Worm (Caenorhabditis elegans) whole organism, dauer: ENCODE measurements around the gene clec-165.

Experiments used
- unc-62 ChIP-seq: sonication (generic microtip); optimal IDR thresholded peaks from 2 replicates; lab custom pipeline; 2017; ENCODE audit warnings: missing biosample characterization, missing genetic modification reagents, missing genetic modification characterization

clec-165 gene

DNA sequence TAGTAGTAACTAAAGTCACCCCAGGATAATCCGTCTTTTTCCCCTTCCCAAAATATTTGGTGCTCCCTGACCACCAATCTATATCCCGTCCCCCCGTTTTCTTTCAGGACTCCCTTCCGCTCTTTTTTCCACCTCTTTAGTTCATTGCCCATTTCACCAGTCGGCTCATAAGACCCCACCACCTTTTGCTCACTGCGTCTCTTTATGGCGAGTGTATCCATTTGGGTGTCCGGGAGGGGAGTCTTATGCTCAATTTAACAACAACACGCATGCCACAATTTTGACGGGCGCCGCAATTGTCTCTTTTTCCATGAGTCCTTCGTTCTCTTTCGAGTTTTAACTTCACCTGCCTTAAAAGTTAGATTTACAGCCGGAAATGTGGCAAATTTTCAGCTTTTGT lies 33.5 kb downstream of the clec-165 start:
- TF ChIP-seq unc-62 (GFP tag; lab: Kevin White, UChicago), result no peak

DNA sequence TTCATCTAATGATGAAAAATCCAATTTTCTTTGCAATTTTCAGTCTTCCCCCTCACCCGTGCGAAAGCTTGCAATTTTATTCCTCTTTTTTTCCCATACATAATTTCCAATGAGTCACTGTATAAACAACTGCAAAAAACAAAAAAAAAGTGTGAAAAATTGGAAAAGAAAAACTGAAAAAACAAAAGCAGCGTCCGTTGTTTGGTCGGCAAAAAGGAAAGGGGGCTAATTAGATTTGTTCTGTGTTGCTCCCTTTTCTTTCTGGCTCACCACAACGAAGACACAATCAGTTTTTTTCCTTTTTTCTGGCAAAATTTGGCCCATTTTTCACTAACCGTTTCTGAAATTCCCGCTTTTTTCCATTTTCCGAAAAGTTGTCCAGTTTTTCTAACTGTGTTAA lies 34.3 kb downstream of the clec-165 start:
- no peak for TF ChIP-seq unc-62 (GFP tag; lab: Kevin White, UChicago)

- TF ChIP-seq unc-62 (GFP tag; lab: Kevin White, UChicago), result no peak
Measured at ce11 chrIV:1211902-1212301, 34.8 kb downstream of the clec-165 start.

DNA sequence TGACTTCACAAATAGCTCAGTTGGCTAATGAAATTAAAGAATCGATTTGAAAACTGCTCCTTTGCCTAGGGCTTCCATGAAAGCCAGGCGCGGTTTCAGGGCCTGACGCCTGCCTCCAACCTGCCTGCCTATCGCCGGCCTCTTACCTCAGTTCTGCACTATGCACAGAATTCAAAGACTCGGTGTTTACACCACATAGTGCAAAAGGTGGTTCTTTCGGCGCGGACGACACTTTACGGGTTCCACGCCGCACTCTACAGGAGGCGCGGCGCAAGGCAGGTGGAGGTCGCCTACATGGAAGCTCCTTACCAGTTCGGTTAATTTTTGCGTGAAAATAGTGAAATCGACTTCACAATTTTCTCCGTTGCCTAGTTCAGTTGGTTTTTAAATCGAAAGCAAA lies 36.9 kb downstream of the clec-165 start:
- no peak for TF ChIP-seq unc-62 (GFP tag; lab: Kevin White, UChicago)

DNA sequence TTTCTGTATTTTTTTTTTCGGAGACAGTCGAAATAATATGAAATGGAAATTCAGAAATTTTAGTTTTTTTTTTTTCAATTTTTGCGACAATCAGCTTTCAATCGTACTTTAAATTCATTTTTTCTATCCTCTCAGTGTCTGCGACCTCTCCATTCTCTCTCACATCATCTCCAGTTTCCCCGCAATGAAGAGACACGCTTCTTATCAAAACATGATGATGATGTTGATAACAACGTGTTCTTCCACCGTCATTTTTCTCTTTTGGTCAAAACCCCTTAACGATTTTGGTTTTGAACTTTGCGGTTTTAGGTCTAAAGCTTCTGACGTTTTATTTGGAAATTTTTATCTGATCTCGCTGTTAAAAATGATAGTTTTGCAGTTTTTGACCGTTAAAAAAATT lies 37.4 kb downstream of the clec-165 start:
- TF ChIP-seq unc-62 (GFP tag; lab: Kevin White, UChicago), result no peak

DNA sequence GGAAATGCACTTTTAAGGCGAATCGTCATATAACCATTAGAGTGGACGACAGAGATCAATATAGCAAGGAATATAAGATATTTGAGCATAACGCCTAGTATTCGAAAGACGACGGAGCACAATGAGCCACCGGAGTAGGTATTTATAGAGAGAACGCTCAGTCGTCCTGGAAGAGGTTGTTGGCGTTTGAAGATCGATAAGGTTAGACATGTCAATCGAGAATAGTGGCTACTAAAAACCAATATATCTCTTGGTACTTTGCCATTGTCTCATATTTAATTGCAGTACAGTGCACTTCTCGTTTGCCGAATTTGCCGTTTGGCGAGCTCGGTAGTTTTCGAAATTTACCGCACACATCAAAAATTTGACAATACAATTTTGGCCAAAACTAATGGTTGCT lies 38.7 kb downstream of the clec-165 start, which contains the start of gene dsl-1:
TSS of gene dsl-1 (minus strand) at position 101 of the 400 bp plus-strand sequence.
- TF ChIP-seq unc-62 (GFP tag; lab: Kevin White, UChicago), result no peak

DNA sequence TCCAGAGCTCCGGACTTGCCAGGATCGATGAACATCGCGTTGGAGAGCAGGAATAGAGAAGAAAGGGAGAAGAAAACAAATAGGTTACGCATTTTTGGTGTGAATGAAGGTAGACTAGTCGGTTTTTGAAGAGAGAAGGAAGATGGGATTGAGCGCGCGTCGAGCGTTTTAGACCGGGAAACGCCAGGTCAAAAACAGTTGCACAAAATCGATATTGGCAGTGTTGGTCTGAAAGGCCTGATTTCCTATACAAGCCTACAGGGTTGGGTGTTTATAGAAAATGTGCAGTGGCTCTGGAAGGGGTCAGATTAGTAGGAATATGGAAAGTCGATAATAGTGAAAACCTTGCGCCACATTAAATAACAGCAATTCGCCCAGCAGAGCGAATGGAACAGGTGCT lies 41.8 kb downstream of the clec-165 start, which contains the start of gene dsl-2:
TSS of gene dsl-2 (minus strand) at position 101 of the 400 bp plus-strand sequence.
- TF ChIP-seq unc-62 (GFP tag; lab: Kevin White, UChicago), result no peak

- no peak for TF ChIP-seq unc-62 (GFP tag; lab: Kevin White, UChicago)
Measured at ce11 chrIV:1199501-1199900, 47.2 kb downstream of the clec-165 start.
